Fruit fly (Drosophila melanogaster): Measurements from ENCODE around the gene CG12746.

CG12746 gene

dm6 chr3R:5570635-5571436, 6.2 kb downstream of the CG12746 start, which contains the start of gene CRMP:
TSS of gene CRMP (plus strand) at chr3R:5571108.
- TF ChIP-seq dsx (GFP tag; optimal IDR thresholded peaks at IDR 0.05; ENCODE audit: poor library complexity, severe bottlenecking) (peak; percentile 17), CG3919 (GFP tag; optimal IDR thresholded peaks at IDR 0.05) (no peak), Hr39 (GFP tag; optimal IDR thresholded peaks at IDR 0.05) (no peak), Lpt (GFP tag; optimal IDR thresholded peaks at IDR 0.05) (no peak), CG6276 (GFP tag; optimal IDR thresholded peaks at IDR 0.05) (peak; percentile 62), CG1621 (tag; optimal IDR thresholded peaks at IDR 0.05) (peak; percentile 4), Sox14 (GFP tag; optimal IDR thresholded peaks at IDR 0.05) (no peak), CG8632 (GFP tag; optimal IDR thresholded peaks at IDR 0.05) (no peak), CG10631 (GFP tag; optimal IDR thresholded peaks at IDR 0.05) (no peak), CG16779 (tag; optimal IDR thresholded peaks at IDR 0.05) (peak; percentile 0), CG10669 (GFP tag; optimal IDR thresholded peaks at IDR 0.05) (no peak), CG15336 (GFP tag; IDR thresholded peaks at IDR 0.05) (peak; percentile 31; the same call in 1 of the 2 replicates), Blimp-1 (GFP tag; optimal IDR thresholded peaks at IDR 0.05) (no peak), CG9139 (GFP tag; optimal IDR thresholded peaks at IDR 0.05) (peak; percentile 33), ss (GFP tag; optimal IDR thresholded peaks at IDR 0.05) (peak; percentile 13 to 50), CG32006 (GFP tag; optimal IDR thresholded peaks at IDR 0.05) (no peak), eg (GFP tag; IDR thresholded peaks at IDR 0.05) (no peak; the same call in 2 of the 3 replicates), CG6854 (GFP tag; optimal IDR thresholded peaks at IDR 0.05) (peak; percentile 45), CG7368 (GFP tag; optimal IDR thresholded peaks at IDR 0.05) (no peak), lz (GFP tag; optimal IDR thresholded peaks at IDR 0.05) (no peak), CG31627 (GFP tag; optimal IDR thresholded peaks at IDR 0.05) (no peak), CG6792 (GFP tag; optimal IDR thresholded peaks at IDR 0.05) (no peak), CG8119 (GFP tag; IDR thresholded peaks at IDR 0.05) (0 out of 3 replicates have a peak, but pooled peaks have one; percentile 44), CG34406 (GFP tag; optimal IDR thresholded peaks at IDR 0.05) (no peak), svp (GFP tag) (no peak), vri (GFP tag; optimal IDR thresholded peaks at IDR 0.05) (no peak), Hr4 (GFP tag; optimal IDR thresholded peaks at IDR 0.05) (no peak), Ets21C (GFP tag; optimal IDR thresholded peaks at IDR 0.05) (no peak), pdm3 (GFP tag; optimal IDR thresholded peaks at IDR 0.05) (no peak), fkh (GFP tag; optimal IDR thresholded peaks at IDR 0.05) (no peak), achi (GFP tag; optimal IDR thresholded peaks at IDR 0.05) (no peak), CG6808 (GFP tag; optimal IDR thresholded peaks at IDR 0.05) (peak; percentile 48), dac (GFP tag; optimal IDR thresholded peaks at IDR 0.05) (no peak), CG11762 (GFP tag; optimal IDR thresholded peaks at IDR 0.05; ENCODE audit: insufficient read depth) (no peak), Eip78C (GFP tag) (peak; percentile 52), salr (GFP tag; optimal IDR thresholded peaks at IDR 0.05) (no peak)

- TF ChIP-seq Eip78C (GFP tag) (peak; percentile 53), dac (GFP tag; optimal IDR thresholded peaks at IDR 0.05) (no peak), topi (GFP tag; optimal IDR thresholded peaks at IDR 0.05) (no peak), CG6163 (GFP tag; IDR thresholded peaks at IDR 0.05) (no peak), pdm3 (GFP tag; optimal IDR thresholded peaks at IDR 0.05) (no peak)
Observed at dm6 chr3R:5571437-5571750, 6.7 kb downstream of the CG12746 start.

- TF ChIP-seq eg (GFP tag; IDR thresholded peaks at IDR 0.05), result no peak
- no peak for TF ChIP-seq CG9139 (GFP tag; optimal IDR thresholded peaks at IDR 0.05)
- TF ChIP-seq achi (GFP tag; optimal IDR thresholded peaks at IDR 0.05), result no peak
- no peak for TF ChIP-seq salr (GFP tag; optimal IDR thresholded peaks at IDR 0.05)
- no peak for TF ChIP-seq Smox (GFP tag; optimal IDR thresholded peaks at IDR 0.05)
- TF ChIP-seq Hr4 (GFP tag; optimal IDR thresholded peaks at IDR 0.05), result no peak
- TF ChIP-seq cyc (GFP tag; optimal IDR thresholded peaks at IDR 0.05), result no peak
- peak; percentile 90 for TF ChIP-seq svp (GFP tag)
- no peak for TF ChIP-seq CG10631 (GFP tag; optimal IDR thresholded peaks at IDR 0.05)
- no peak for TF ChIP-seq CG11902 (GFP tag; optimal IDR thresholded peaks at IDR 0.05)
- TF ChIP-seq CG7368 (GFP tag; optimal IDR thresholded peaks at IDR 0.05), result no peak
- no peak for TF ChIP-seq CG8319 (GFP tag; optimal IDR thresholded peaks at IDR 0.05)
- no peak for TF ChIP-seq Blimp-1 (GFP tag; optimal IDR thresholded peaks at IDR 0.05)
- no peak for TF ChIP-seq Eip75B (GFP tag; optimal IDR thresholded peaks at IDR 0.05)
- no peak for TF ChIP-seq pdm3 (GFP tag; optimal IDR thresholded peaks at IDR 0.05)
- TF ChIP-seq OdsH (GFP tag; optimal IDR thresholded peaks at IDR 0.05), result no peak
- TF ChIP-seq Met (GFP tag; optimal IDR thresholded peaks at IDR 0.05), result no peak
- TF ChIP-seq dsx (GFP tag; optimal IDR thresholded peaks at IDR 0.05; ENCODE audit: poor library complexity, severe bottlenecking), result peak; percentile 45
- no peak for TF ChIP-seq CG3919 (GFP tag; optimal IDR thresholded peaks at IDR 0.05)
- TF ChIP-seq CG31627 (GFP tag; optimal IDR thresholded peaks at IDR 0.05), result no peak
- peak; percentile 12 for TF ChIP-seq Eip78C (GFP tag)
- TF ChIP-seq CG6808 (GFP tag; optimal IDR thresholded peaks at IDR 0.05), result no peak
- TF ChIP-seq CG6276 (GFP tag; optimal IDR thresholded peaks at IDR 0.05), result no peak
- no peak for TF ChIP-seq CG6792 (GFP tag; optimal IDR thresholded peaks at IDR 0.05)
- no peak for TF ChIP-seq CG8632 (GFP tag; optimal IDR thresholded peaks at IDR 0.05)
Observed at dm6 chr3R:5571756-5572155, 7.1 kb downstream of the CG12746 start.

Data from whole organism, prepupa.